Worm (Caenorhabditis elegans): Measurements from ENCODE around the gene C33H5.2.

DNA sequence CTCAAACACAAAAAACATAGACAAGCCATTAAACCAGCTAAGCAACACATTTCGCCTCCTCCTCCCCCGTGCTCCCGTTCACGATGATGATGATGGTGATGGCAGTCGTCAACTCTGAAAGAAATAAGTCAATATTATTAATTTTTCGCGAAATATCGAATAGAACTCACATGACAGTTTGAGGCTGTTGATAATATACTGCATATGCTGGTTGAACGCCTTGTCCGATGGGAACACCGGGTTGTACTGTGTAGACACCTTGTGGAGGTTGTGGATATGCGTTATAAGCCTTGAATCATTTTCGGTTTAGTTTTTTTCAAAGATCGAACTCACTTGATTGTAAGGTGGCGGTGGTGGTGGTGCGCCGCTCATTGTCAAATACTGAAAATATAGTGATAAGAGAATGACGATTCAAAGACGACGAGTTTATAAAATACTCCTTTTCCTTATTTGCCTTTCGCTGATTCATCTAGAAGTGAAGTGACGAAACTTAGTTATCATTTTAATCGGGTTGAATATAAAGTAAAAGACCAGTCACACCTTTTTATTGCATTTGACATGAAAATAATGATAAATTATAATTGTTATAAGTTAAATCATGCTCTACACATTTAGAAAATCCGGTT lies 12.9 kb upstream of the C33H5.2 start, which contains the start of gene C33H5.13:
- TF ChIP-seq him-1 (tag; optimal IDR thresholded peaks at IDR 0.05) = no peak
- TF ChIP-seq W03F9.2 (tag; optimal IDR thresholded peaks at IDR 0.05) = no peak
- TF ChIP-seq dao-5 (tag; optimal IDR thresholded peaks at IDR 0.05) = no peak

All from whole organism, L4/young adult.